Fruit fly (Drosophila melanogaster): Measurements from ENCODE around the gene TM9SF2.

Gene TM9SF2

dm6 chr2L:20780768-20781167 lies 46.7 kb upstream of the TM9SF2 start (continued):
- TF ChIP-seq CG12071 (GFP tag; optimal IDR thresholded peaks at IDR 0.05) (peak; percentile 88), trh (GFP tag; optimal IDR thresholded peaks at IDR 0.05) (peak; percentile 7), kah (GFP tag; optimal IDR thresholded peaks at IDR 0.05) (no peak), CG11696 (GFP tag; IDR thresholded peaks at IDR 0.05) (0 out of 2 replicates have a peak, but pooled peaks have one; percentile 22), CG14014 (GFP tag; IDR thresholded peaks at IDR 0.05) (peak; percentile 62; the same call in 1 of the 2 replicates), CG17568 (GFP tag; optimal IDR thresholded peaks at IDR 0.05) (peak; percentile 79), sc (optimal IDR thresholded peaks at IDR 0.05) (no peak), sc (GFP tag; optimal IDR thresholded peaks at IDR 0.05) (peak; percentile 34), btn (GFP tag; optimal IDR thresholded peaks at IDR 0.05) (peak; percentile 71), tll (GFP tag; optimal IDR thresholded peaks at IDR 0.05) (peak in 1 of 2 experiments; percentile 88), CG4404 (GFP tag; IDR thresholded peaks at IDR 0.05) (no peak), Bgb (GFP tag; IDR thresholded peaks at IDR 0.05; ENCODE audit: partially characterized antibody) (no peak), sug (tag; optimal IDR thresholded peaks at IDR 0.05) (peak; percentile 28), CG13123 (GFP tag; optimal IDR thresholded peaks at IDR 0.05) (peak; percentile 56), ara (GFP tag; IDR thresholded peaks at IDR 0.05) (peak; percentile 50; the same call in 1 of the 2 replicates), sim (GFP tag; IDR thresholded peaks at IDR 0.05) (peak; percentile 50; the same call in 1 of the 2 replicates), en (GFP tag; optimal IDR thresholded peaks at IDR 0.05) (peak; percentile 1), Dref (GFP tag; IDR thresholded peaks at IDR 0.05) (no peak), sima (GFP tag; optimal IDR thresholded peaks at IDR 0.05) (no peak), CHES-1-like (GFP tag; optimal IDR thresholded peaks at IDR 0.05) (peak; percentile 63), Six4 (GFP tag; optimal IDR thresholded peaks at IDR 0.05) (peak; percentile 29), MTF-1 (GFP tag; optimal IDR thresholded peaks at IDR 0.05; ENCODE audit: borderline replicate concordance) (peak; percentile 85), CrebB (tag; optimal IDR thresholded peaks at IDR 0.05) (peak; percentile 80), lilli (GFP tag; optimal IDR thresholded peaks at IDR 0.05) (peak; percentile 26), sqz (GFP tag; optimal IDR thresholded peaks at IDR 0.05) (peak; percentile 49), run (tag; optimal IDR thresholded peaks at IDR 0.05) (peak; percentile 11), pfk (GFP tag; optimal IDR thresholded peaks at IDR 0.05) (peak; percentile 47), TFAM (GFP tag; optimal IDR thresholded peaks at IDR 0.05) (peak; percentile 29), CG43689 (GFP tag; IDR thresholded peaks at IDR 0.05) (no peak)

dm6 chr2L:20778380-20778779 lies 44.3 kb upstream of the TM9SF2 start:
- TF ChIP-seq D (optimal IDR thresholded peaks at IDR 0.05) (peak; percentile 42), D (GFP tag; optimal IDR thresholded peaks at IDR 0.05) (no peak), zen (tag; optimal IDR thresholded peaks at IDR 0.05) (peak; percentile 77), tll (GFP tag; optimal IDR thresholded peaks at IDR 0.05) (peak in 1 of 2 experiments; percentile 57), cad (GFP tag; optimal IDR thresholded peaks at IDR 0.05) (peak; percentile 79), CG6175 (GFP tag; IDR thresholded peaks at IDR 0.05) (no peak), CTCF (GFP tag; optimal IDR thresholded peaks at IDR 0.05) (no peak), eve (GFP tag; optimal IDR thresholded peaks at IDR 0.05) (peak in 1 of 2 experiments; percentile 28), prd (optimal IDR thresholded peaks at IDR 0.05) (no peak), prd (GFP tag; IDR thresholded peaks at IDR 0.05) (peak; percentile 67; the same call in 2 of the 3 replicates), zen2 (GFP tag; IDR thresholded peaks at IDR 0.05; ENCODE audit: partially characterized antibody) (no peak), twi (tag; optimal IDR thresholded peaks at IDR 0.05) (peak; percentile 91)

dm6 chr2L:20776940-20777502 lies 42.9 kb upstream of the TM9SF2 start:
- TF ChIP-seq Dip3 (GFP tag; optimal IDR thresholded peaks at IDR 0.05) (no peak), CG6683 (GFP tag; optimal IDR thresholded peaks at IDR 0.05) (no peak), Med (GFP tag) (peak; percentile 38), exex (tag; optimal IDR thresholded peaks at IDR 0.05) (no peak), vnd (GFP tag; IDR thresholded peaks at IDR 0.05; ENCODE audit: partially characterized antibody) (no peak), dati (GFP tag; IDR thresholded peaks at IDR 0.05) (no peak), NC2β (GFP tag; optimal IDR thresholded peaks at IDR 0.05) (no peak), Nf-YC (tag; optimal IDR thresholded peaks at IDR 0.05) (peak; percentile 68), odd (GFP tag; optimal IDR thresholded peaks at IDR 0.05) (no peak), org-1 (GFP tag; optimal IDR thresholded peaks at IDR 0.05) (no peak), CG9727 (GFP tag; optimal IDR thresholded peaks at IDR 0.05) (no peak), cad (GFP tag; optimal IDR thresholded peaks at IDR 0.05) (peak; percentile 89), CG32767 (GFP tag; IDR thresholded peaks at IDR 0.05) (no peak)
